Fruit fly (Drosophila melanogaster): ENCODE data around the gene Fbxl7.
A peak's percentile ranks its signal among the peaks of the same experiment; 100 is the strongest.

The Fbxl7 gene

DNA sequence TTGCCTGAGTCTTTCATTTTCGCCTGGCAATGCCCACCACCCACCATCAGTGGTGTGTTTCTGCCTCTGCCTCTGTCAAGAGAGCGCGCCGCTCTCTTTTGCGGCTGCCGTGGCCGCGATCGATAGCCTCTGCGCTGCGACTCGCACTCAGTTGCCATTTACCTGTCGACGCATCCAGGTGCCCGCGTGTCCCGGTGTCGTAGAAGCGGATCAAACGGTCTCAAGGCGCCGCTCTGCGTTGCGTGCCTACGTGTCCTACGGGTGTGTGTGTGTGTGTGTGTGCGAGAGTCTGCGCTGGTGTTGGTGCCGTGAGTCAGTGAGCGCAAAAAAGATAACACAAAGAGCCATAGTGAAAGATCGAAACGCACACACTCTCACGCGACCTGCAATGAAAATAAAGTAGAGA is at the start of gene Fbxl7:
Gene Fbxl7, plus strand, starts transcription at position 148 of the 406 bp plus-strand sequence.
- TF ChIP-seq CG10348 (GFP tag; IDR thresholded peaks at IDR 0.05), result no peak
- TF ChIP-seq EcR (GFP tag; optimal IDR thresholded peaks at IDR 0.05), result peak; percentile 53
- peak; percentile 59; the same call in 1 of the 2 replicates for TF ChIP-seq CG12605 (GFP tag; IDR thresholded peaks at IDR 0.05)
- no peak for TF ChIP-seq D1 (tag; optimal IDR thresholded peaks at IDR 0.05)
- peak; percentile 17 for TF ChIP-seq gl (tag; optimal IDR thresholded peaks at IDR 0.05)
- no peak for TF ChIP-seq rn (GFP tag; IDR thresholded peaks at IDR 0.05)
- TF ChIP-seq fd96Ca (GFP tag; IDR thresholded peaks at IDR 0.05), result peak; percentile 48; the same call in 1 of the 3 replicates
- peak; percentile 63 for TF ChIP-seq Ets98B (GFP tag; IDR thresholded peaks at IDR 0.05)
- no peak for TF ChIP-seq CG8159 (tag; optimal IDR thresholded peaks at IDR 0.05)
- TF ChIP-seq CG15710 (tag; optimal IDR thresholded peaks at IDR 0.05), result peak; percentile 4
- TF ChIP-seq CG9948 (tag; optimal IDR thresholded peaks at IDR 0.05), result no peak
- TF ChIP-seq CG13204 (GFP tag; optimal IDR thresholded peaks at IDR 0.05), result peak; percentile 67
- TF ChIP-seq Pif1A (GFP tag; optimal IDR thresholded peaks at IDR 0.05), result no peak
- TF ChIP-seq CG32121 (GFP tag; IDR thresholded peaks at IDR 0.05), result peak; percentile 29; the same call in 1 of the 2 replicates
- no peak for TF ChIP-seq CG34367 (tag; optimal IDR thresholded peaks at IDR 0.05)
- no peak for TF ChIP-seq Snoo (tag; optimal IDR thresholded peaks at IDR 0.05)
- no peak for TF ChIP-seq Pif1B (GFP tag; optimal IDR thresholded peaks at IDR 0.05)
- TF ChIP-seq CG14655 (GFP tag; optimal IDR thresholded peaks at IDR 0.05), result no peak
- peak; percentile 69 for TF ChIP-seq CG4496 (GFP tag; IDR thresholded peaks at IDR 0.05)
- TF ChIP-seq CG8301 (tag; optimal IDR thresholded peaks at IDR 0.05), result no peak
- TF ChIP-seq CG17806 (tag; optimal IDR thresholded peaks at IDR 0.05), result no peak

DNA sequence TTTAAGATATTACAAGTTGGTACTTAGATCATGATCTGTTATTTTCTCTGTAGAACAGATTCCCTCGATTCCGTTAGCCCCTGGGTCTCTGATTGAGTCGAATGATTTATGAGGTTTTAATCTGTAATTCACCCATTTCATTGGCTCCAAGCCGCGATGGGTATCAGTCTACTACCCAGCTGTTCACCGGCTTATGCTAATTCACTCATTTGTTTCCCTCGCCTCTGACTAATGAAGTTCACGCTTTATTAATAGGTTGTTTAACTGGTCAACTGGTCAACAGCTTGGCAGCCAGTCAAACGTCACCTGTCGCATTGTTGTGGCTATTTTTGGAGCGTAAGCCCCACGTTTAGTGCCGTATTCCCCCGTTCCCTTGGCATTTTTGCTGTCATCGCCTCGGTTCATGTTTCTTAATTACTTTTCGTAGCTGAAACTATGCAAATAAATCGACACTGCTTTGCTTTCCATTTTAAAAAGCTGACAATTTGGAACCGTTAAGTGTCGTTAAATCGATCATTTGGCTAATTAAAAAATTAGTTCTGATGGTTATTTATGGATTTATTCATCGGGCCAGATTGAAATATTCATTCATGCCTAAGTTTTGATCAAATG is 47.8 kb upstream of the Fbxl7 start:
- TF ChIP-seq CG8159 (tag; optimal IDR thresholded peaks at IDR 0.05), result no peak
- no peak for TF ChIP-seq D1 (tag; optimal IDR thresholded peaks at IDR 0.05)
- no peak for TF ChIP-seq CG8301 (tag; optimal IDR thresholded peaks at IDR 0.05)
- no peak for TF ChIP-seq gl (tag; optimal IDR thresholded peaks at IDR 0.05)
- TF ChIP-seq CG13204 (GFP tag; optimal IDR thresholded peaks at IDR 0.05), result no peak
- no peak for TF ChIP-seq CG14655 (GFP tag; optimal IDR thresholded peaks at IDR 0.05)
- TF ChIP-seq CG17806 (tag; optimal IDR thresholded peaks at IDR 0.05), result no peak
- TF ChIP-seq CG9948 (tag; optimal IDR thresholded peaks at IDR 0.05), result no peak
- TF ChIP-seq CG12605 (GFP tag; IDR thresholded peaks at IDR 0.05), result no peak
- TF ChIP-seq EcR (GFP tag; optimal IDR thresholded peaks at IDR 0.05), result no peak
- no peak for TF ChIP-seq CG32121 (GFP tag; IDR thresholded peaks at IDR 0.05)
- no peak for TF ChIP-seq Snoo (tag; optimal IDR thresholded peaks at IDR 0.05)
- TF ChIP-seq CG15710 (tag; optimal IDR thresholded peaks at IDR 0.05), result no peak
- TF ChIP-seq Pif1A (GFP tag; optimal IDR thresholded peaks at IDR 0.05), result no peak
- TF ChIP-seq CG34367 (tag; optimal IDR thresholded peaks at IDR 0.05), result no peak
- no peak for TF ChIP-seq Ets98B (GFP tag; IDR thresholded peaks at IDR 0.05)

DNA sequence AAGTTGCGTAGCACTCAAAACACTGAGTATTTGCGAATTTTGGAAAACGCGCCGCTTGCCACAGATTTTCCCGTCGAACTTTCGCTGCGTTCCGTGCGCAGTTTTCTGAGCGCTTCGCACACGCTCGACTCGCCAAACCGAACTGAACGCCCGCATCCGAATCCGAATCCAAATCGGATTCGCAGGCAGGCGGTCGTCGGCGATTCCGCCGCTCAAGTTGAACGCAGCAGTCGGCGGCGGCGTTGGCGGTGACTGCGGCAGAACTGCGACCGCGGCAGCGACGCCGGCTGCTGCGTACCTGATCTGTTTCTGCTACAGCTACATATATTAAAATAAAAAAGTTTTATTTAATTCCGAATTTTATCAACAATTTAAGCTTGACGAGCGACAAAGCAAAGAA is 45.1 kb upstream of the Fbxl7 start, which contains the start of gene CG31183:
Gene CG31183, minus strand, starts transcription at position 329 of the 400 bp plus-strand sequence.
- TF ChIP-seq rn (GFP tag; IDR thresholded peaks at IDR 0.05) (no peak), CG9948 (tag; optimal IDR thresholded peaks at IDR 0.05) (no peak), CG8159 (tag; optimal IDR thresholded peaks at IDR 0.05) (no peak)

DNA sequence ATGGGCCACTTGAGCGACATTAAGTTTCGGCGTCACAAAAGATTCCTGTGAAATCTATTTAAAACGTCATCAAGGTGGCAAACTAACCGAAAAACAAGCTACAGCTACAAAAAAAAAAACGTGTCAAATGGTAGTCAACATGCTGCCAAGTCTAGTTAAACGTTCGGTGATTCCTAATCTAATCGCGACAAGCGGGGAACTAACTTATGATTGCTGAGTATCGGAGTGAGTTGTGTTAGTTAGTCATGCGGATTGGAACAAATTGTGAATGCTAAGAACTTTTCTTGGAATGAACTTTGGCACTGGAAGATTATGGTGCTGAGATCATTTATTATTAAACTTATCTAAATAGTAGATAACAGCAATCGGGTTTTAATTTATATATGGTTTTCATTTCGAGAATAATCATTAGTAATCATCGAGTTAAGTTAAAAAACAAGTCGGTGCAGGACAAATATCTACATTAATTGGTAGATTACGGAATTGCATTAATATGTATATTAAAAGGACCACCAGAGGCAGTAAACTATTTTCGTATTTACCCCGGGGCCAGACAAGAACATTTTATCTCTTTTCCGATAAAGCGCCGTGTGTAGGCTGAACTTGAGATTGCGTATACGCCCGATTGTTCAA is 29.4 kb upstream of the Fbxl7 start:
- TF ChIP-seq CG13204 (GFP tag; optimal IDR thresholded peaks at IDR 0.05) (no peak), Pif1B (GFP tag; optimal IDR thresholded peaks at IDR 0.05) (no peak), rn (GFP tag; IDR thresholded peaks at IDR 0.05) (no peak), CG32121 (GFP tag; IDR thresholded peaks at IDR 0.05) (no peak), Ets98B (GFP tag; IDR thresholded peaks at IDR 0.05) (no peak), gl (tag; optimal IDR thresholded peaks at IDR 0.05) (no peak), CG8301 (tag; optimal IDR thresholded peaks at IDR 0.05) (no peak), D1 (tag; optimal IDR thresholded peaks at IDR 0.05) (no peak), CG4496 (GFP tag; IDR thresholded peaks at IDR 0.05) (no peak), EcR (GFP tag; optimal IDR thresholded peaks at IDR 0.05) (no peak), fd96Ca (GFP tag; IDR thresholded peaks at IDR 0.05) (no peak), CG14655 (GFP tag; optimal IDR thresholded peaks at IDR 0.05) (no peak), CG9948 (tag; optimal IDR thresholded peaks at IDR 0.05) (no peak), CG17806 (tag; optimal IDR thresholded peaks at IDR 0.05) (no peak), Pif1A (GFP tag; optimal IDR thresholded peaks at IDR 0.05) (no peak)

DNA sequence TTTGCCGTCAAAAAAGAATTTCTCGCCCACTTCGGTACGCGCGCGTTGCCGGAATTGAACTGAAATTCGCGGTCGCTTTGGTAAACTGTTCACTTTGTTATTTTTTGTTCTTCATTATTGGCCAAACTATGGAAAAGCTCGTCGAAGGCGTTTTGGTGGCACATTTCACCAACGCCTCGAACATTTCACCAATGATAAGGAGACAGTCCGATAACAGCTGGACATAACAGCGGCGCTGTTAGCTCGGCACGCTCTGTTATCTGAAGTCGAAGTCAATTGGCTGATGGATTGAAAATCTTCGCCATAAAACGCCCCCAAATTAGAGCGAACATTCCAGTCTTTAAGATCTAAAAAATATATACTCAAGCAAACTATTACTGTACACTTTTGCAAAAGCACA is 24.7 kb upstream of the Fbxl7 start, which contains the start of gene CG14877:
Gene CG14877, minus strand, starts transcription at position 101 of the 400 bp plus-strand sequence.
- TF ChIP-seq CG8301 (tag; optimal IDR thresholded peaks at IDR 0.05) (no peak), CG10348 (GFP tag; IDR thresholded peaks at IDR 0.05) (no peak), D1 (tag; optimal IDR thresholded peaks at IDR 0.05) (no peak), CG9948 (tag; optimal IDR thresholded peaks at IDR 0.05) (no peak), CG4496 (GFP tag; IDR thresholded peaks at IDR 0.05) (no peak), CG8159 (tag; optimal IDR thresholded peaks at IDR 0.05) (no peak), CG13204 (GFP tag; optimal IDR thresholded peaks at IDR 0.05) (no peak), fd96Ca (GFP tag; IDR thresholded peaks at IDR 0.05) (no peak), Ets98B (GFP tag; IDR thresholded peaks at IDR 0.05) (no peak), gl (tag; optimal IDR thresholded peaks at IDR 0.05) (no peak), CG14655 (GFP tag; optimal IDR thresholded peaks at IDR 0.05) (no peak), EcR (GFP tag; optimal IDR thresholded peaks at IDR 0.05) (no peak), CG34367 (tag; optimal IDR thresholded peaks at IDR 0.05) (no peak)

DNA sequence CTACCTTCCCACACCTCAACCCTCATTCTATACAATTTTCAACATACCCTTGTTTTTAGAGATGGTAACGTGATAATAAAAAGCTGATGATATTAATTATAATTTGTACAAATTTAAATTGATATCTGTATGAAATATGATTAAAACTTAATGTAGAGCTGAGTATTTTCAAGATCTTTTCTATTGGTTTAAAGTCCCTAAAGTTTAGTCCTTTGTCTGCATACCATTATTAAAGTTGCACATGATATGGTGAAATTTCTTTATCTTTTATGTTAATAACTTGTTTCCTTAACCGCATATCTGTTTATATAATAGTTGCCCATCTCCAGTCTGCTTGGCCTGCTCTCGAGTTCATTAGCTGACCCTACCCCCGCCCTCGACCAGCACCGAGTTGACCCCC is 22.4 kb upstream of the Fbxl7 start:
- TF ChIP-seq Snoo (tag; optimal IDR thresholded peaks at IDR 0.05) (no peak), D1 (tag; optimal IDR thresholded peaks at IDR 0.05) (no peak), CG8159 (tag; optimal IDR thresholded peaks at IDR 0.05) (peak; percentile 15), fd96Ca (GFP tag; IDR thresholded peaks at IDR 0.05) (no peak), CG8301 (tag; optimal IDR thresholded peaks at IDR 0.05) (peak; percentile 21), CG34367 (tag; optimal IDR thresholded peaks at IDR 0.05) (no peak), CG13204 (GFP tag; optimal IDR thresholded peaks at IDR 0.05) (no peak), CG12605 (GFP tag; IDR thresholded peaks at IDR 0.05) (no peak), rn (GFP tag; IDR thresholded peaks at IDR 0.05) (no peak), CG14655 (GFP tag; optimal IDR thresholded peaks at IDR 0.05) (peak; percentile 34), EcR (GFP tag; optimal IDR thresholded peaks at IDR 0.05) (no peak), CG10348 (GFP tag; IDR thresholded peaks at IDR 0.05) (no peak), CG9948 (tag; optimal IDR thresholded peaks at IDR 0.05) (no peak)

Data from whole organism, pupa.